Worm (Caenorhabditis elegans) whole organism, young adult: ENCODE data around the gene M163.5.

Experiments used
- B0019.2 ChIP-seq: fragments of 200-800 bp; sonication (Bioruptor generic); conservative IDR thresholded peaks from 2 replicates; pipeline ENCODE4 v1.3.6; 2022; ENCODE audit warnings: missing genetic modification reagents, missing genetic modification characterization, missing compliant biosample characterization
- B0261.1 ChIP-seq: sonication (generic microtip); optimal IDR thresholded peaks from 2 replicates; lab custom pipeline; 2016; ENCODE audit warnings: mild to moderate bottlenecking, missing genetic modification characterization, moderate library complexity, missing compliant biosample characterization
- C06A6.2 ChIP-seq: fragments of 200-800 bp; sonication (Bioruptor generic); conservative IDR thresholded peaks from 2 replicates; pipeline ENCODE4 v1.3.6; 2022; ENCODE audit warnings: missing genetic modification characterization, missing compliant biosample characterization
- F37B4.10 ChIP-seq: fragments of 200-800 bp; sonication (Bioruptor generic); IDR thresholded peaks from 2 replicates; pipeline ENCODE4 v1.3.6; 2022; ENCODE audit warnings: missing genetic modification characterization, missing compliant biosample characterization
- F39B2.1 ChIP-seq: fragments of 200-800 bp; sonication (Bioruptor generic); IDR thresholded peaks from 2 replicates; pipeline ENCODE4 v1.3.6; 2022; ENCODE audit warnings: missing genetic modification reagents, missing genetic modification characterization, missing compliant biosample characterization
- K11D2.4 ChIP-seq: fragments of 200-800 bp; sonication (Bioruptor generic); IDR thresholded peaks from 2 replicates; pipeline ENCODE4 v1.3.6; 2022; ENCODE audit warnings: missing genetic modification reagents, missing genetic modification characterization, missing compliant biosample characterization
- K12H6.12 ChIP-seq: fragments of 200-800 bp; sonication (Bioruptor generic); optimal IDR thresholded peaks from 2 replicates; lab custom pipeline; 2018; ENCODE audit warnings: mild to moderate bottlenecking, missing genetic modification characterization, missing compliant biosample characterization
- T26A5.8 ChIP-seq: sonication (generic microtip); optimal IDR thresholded peaks from 2 replicates; lab custom pipeline; 2016; ENCODE audit warnings: missing genetic modification characterization, missing compliant biosample characterization
- Y53G8AR.9 ChIP-seq: fragments of 200-800 bp; sonication (Bioruptor generic); conservative IDR thresholded peaks from 2 replicates; pipeline ENCODE4 v1.3.6; 2022; ENCODE audit warnings: missing genetic modification reagents, missing genetic modification characterization, missing compliant biosample characterization
- Y95B8A.8 ChIP-seq: fragments of 200-800 bp; sonication (Bioruptor generic); IDR thresholded peaks from 2 replicates; pipeline ENCODE4 v1.3.6; 2022; ENCODE audit warnings: missing genetic modification reagents, missing genetic modification characterization, missing compliant biosample characterization
- ama-1 ChIP-seq, 3 experiments: fragments of 150-350 bp in 1 of 3; sonication (generic microtip) in 2 of 3; optimal IDR thresholded peaks; 2 replicates each; lab custom pipeline; 2014 to 2018; ENCODE audit warnings: missing biosample characterization in 2 of 3, missing genetic modification characterization in 2 of 3, missing genetic modification reagents in 2 of 3
- aptf-3 ChIP-seq: fragments of 200-800 bp; sonication (Bioruptor generic); IDR thresholded peaks from 2 replicates; pipeline ENCODE4 v1.3.6; 2022; ENCODE audit warnings: missing genetic modification characterization, missing compliant biosample characterization
- atf-7 ChIP-seq: sonication (generic microtip); optimal IDR thresholded peaks from 2 replicates; lab custom pipeline; 2017; ENCODE audit warnings: mild to moderate bottlenecking, missing genetic modification characterization, missing compliant biosample characterization
- bed-1 ChIP-seq: fragments of 200-800 bp; sonication (Bioruptor generic); IDR thresholded peaks from 2 replicates; pipeline ENCODE4 v1.3.6; 2022; ENCODE audit warnings: missing genetic modification reagents, missing genetic modification characterization, missing compliant biosample characterization
- ccch-3 ChIP-seq: fragments of 200-800 bp; sonication (Bioruptor generic); optimal IDR thresholded peaks from 2 replicates; lab custom pipeline; 2018; ENCODE audit warnings: mild to moderate bottlenecking, missing genetic modification characterization, missing compliant biosample characterization
- cebp-1 ChIP-seq, 2 experiments: fragments of 200-800 bp in 1 of 2; sonication (Bioruptor generic) in 1 of 2; sonication (generic microtip) in 1 of 2; IDR thresholded peaks in 1 of 2; optimal IDR thresholded peaks in 1 of 2; 2 replicates each; pipeline versions ENCODE4 v1.3.6 to Lab custom; 2017 to 2022; ENCODE audit warnings: missing compliant biosample characterization in 2 of 2, missing genetic modification characterization in 2 of 2, mild to moderate bottlenecking in 1 of 2, missing genetic modification reagents in 1 of 2, moderate library complexity in 1 of 2
- ceh-27 ChIP-seq: fragments of 200-800 bp; sonication (Bioruptor generic); optimal IDR thresholded peaks from 2 replicates; lab custom pipeline; 2018; ENCODE audit warnings: mild to moderate bottlenecking, missing genetic modification characterization, moderate library complexity, missing compliant biosample characterization
- ceh-58 ChIP-seq: fragments of 200-800 bp; sonication (Bioruptor generic); IDR thresholded peaks from 2 replicates; pipeline ENCODE4 v1.3.6; 2022; ENCODE audit warnings: missing genetic modification characterization, missing compliant biosample characterization
- chd-7 ChIP-seq: sonication (generic microtip); optimal IDR thresholded peaks from 2 replicates; lab custom pipeline; 2016; ENCODE audit warnings: mild to moderate bottlenecking, missing genetic modification characterization, moderate library complexity, missing compliant biosample characterization
- dox-1 ChIP-seq: fragments of 200-800 bp; sonication (Bioruptor generic); IDR thresholded peaks from 2 replicates; pipeline ENCODE4 v1.3.6; 2022; ENCODE audit warnings: missing genetic modification reagents, missing genetic modification characterization, missing compliant biosample characterization
- dpl-1 ChIP-seq: fragments of 150-350 bp; optimal IDR thresholded peaks from 2 replicates; lab custom pipeline; 2014; ENCODE audit warnings: missing biosample characterization, missing genetic modification reagents, missing genetic modification characterization
- fkh-3 ChIP-seq: sonication (generic microtip); optimal IDR thresholded peaks from 2 replicates; lab custom pipeline; 2016; ENCODE audit warnings: mild to moderate bottlenecking, missing genetic modification characterization, missing compliant biosample characterization
- gei-17 ChIP-seq: fragments of 200-800 bp; sonication (Bioruptor generic); optimal IDR thresholded peaks from 2 replicates; lab custom pipeline; 2018; ENCODE audit warnings: mild to moderate bottlenecking, missing genetic modification characterization, missing compliant biosample characterization
- hmg-20 ChIP-seq: fragments of 200-800 bp; sonication (Bioruptor generic); IDR thresholded peaks from 2 replicates; pipeline ENCODE4 v1.3.6; 2022; ENCODE audit warnings: missing genetic modification reagents, missing genetic modification characterization, missing compliant biosample characterization
- hsf-1 ChIP-seq: fragments of 200-800 bp; sonication (Bioruptor generic); IDR thresholded peaks from 2 replicates; pipeline ENCODE4 v1.3.6; 2022; ENCODE audit warnings: missing genetic modification reagents, missing genetic modification characterization, missing compliant biosample characterization
- let-607 ChIP-seq, 2 experiments: fragments of 200-800 bp in 1 of 2; sonication (Bioruptor generic) in 1 of 2; sonication (generic microtip) in 1 of 2; optimal IDR thresholded peaks; 2 replicates each; lab custom pipeline; 2016 to 2018; ENCODE audit warnings: mild to moderate bottlenecking in 2 of 2, missing compliant biosample characterization in 2 of 2, missing genetic modification characterization in 2 of 2, moderate library complexity in 2 of 2, missing genotype in 1 of 2
- lin-26 ChIP-seq: fragments of 200-800 bp; sonication (Bioruptor generic); IDR thresholded peaks from 2 replicates; pipeline ENCODE4 v1.3.6; 2022; ENCODE audit warnings: missing genetic modification reagents, missing genetic modification characterization, missing compliant biosample characterization
- lin-40 ChIP-seq: sonication (generic microtip); optimal IDR thresholded peaks from 2 replicates; lab custom pipeline; 2016; ENCODE audit warnings: missing genetic modification characterization, mild to moderate bottlenecking, missing compliant biosample characterization, missing genotype, missing genetic modification reagents
- lin-54 ChIP-seq: fragments of 200-800 bp; sonication (Bioruptor generic); optimal IDR thresholded peaks from 2 replicates; lab custom pipeline; 2018; ENCODE audit warnings: mild to moderate bottlenecking, missing genetic modification characterization, missing compliant biosample characterization
- madf-10 ChIP-seq: sonication (generic microtip); optimal IDR thresholded peaks from 2 replicates; lab custom pipeline; 2016; ENCODE audit warnings: mild to moderate bottlenecking, missing genetic modification characterization, missing compliant biosample characterization
- madf-8 ChIP-seq: fragments of 200-800 bp; sonication (Bioruptor generic); conservative IDR thresholded peaks from 2 replicates; pipeline ENCODE4 v1.3.6; 2022; ENCODE audit warnings: missing genetic modification reagents, missing genetic modification characterization, missing compliant biosample characterization
- mes-4 ChIP-seq: sonication (generic microtip); optimal IDR thresholded peaks from 2 replicates; lab custom pipeline; 2016; ENCODE audit warnings: missing genotype, missing genetic modification characterization, missing compliant biosample characterization
- nhr-80 ChIP-seq: sonication (generic microtip); optimal IDR thresholded peaks from 2 replicates; lab custom pipeline; 2016; ENCODE audit warnings: missing genetic modification characterization, missing compliant biosample characterization
- rec-8 ChIP-seq, 2 experiments: sonication (generic microtip); optimal IDR thresholded peaks; 2 replicates each; lab custom pipeline; 2016; ENCODE audit warnings: mild to moderate bottlenecking in 2 of 2, missing genetic modification characterization in 2 of 2, missing genetic modification reagents in 2 of 2, missing genotype in 2 of 2, missing biosample characterization in 1 of 2, missing compliant biosample characterization in 1 of 2, moderate library complexity in 1 of 2
- snpc-3.4 ChIP-seq: sonication (generic microtip); optimal IDR thresholded peaks from 2 replicates; lab custom pipeline; 2017; ENCODE audit warnings: missing genetic modification characterization, mild to moderate bottlenecking, missing compliant biosample characterization, antibody characterized with exemption, moderate library complexity, missing genotype, missing genetic modification reagents
- snpc-4 ChIP-seq, 5 experiments: fragments of 150-350 bp in 1 of 5; sonication (generic microtip) in 4 of 5; optimal IDR thresholded peaks; 2 replicates each; lab custom pipeline; 2014 to 2018; ENCODE audit warnings: missing genetic modification characterization in 5 of 5, missing biosample characterization in 3 of 5, antibody characterized with exemption in 2 of 5, mild to moderate bottlenecking in 2 of 5, missing compliant biosample characterization in 2 of 5, missing genotype in 2 of 5, moderate library complexity in 2 of 5, missing genetic modification reagents in 1 of 5
- somi-1 ChIP-seq: fragments of 200-800 bp; sonication (Bioruptor generic); optimal IDR thresholded peaks from 2 replicates; lab custom pipeline; 2018; ENCODE audit warnings: mild to moderate bottlenecking, missing genetic modification characterization, missing compliant biosample characterization
- unc-62 ChIP-seq: fragments of 150-350 bp; optimal IDR thresholded peaks from 2 replicates; lab custom pipeline; 2014; ENCODE audit warnings: missing biosample characterization, missing genetic modification reagents, missing genetic modification characterization
- zfh-2 ChIP-seq: fragments of 200-800 bp; sonication (Bioruptor generic); conservative IDR thresholded peaks from 2 replicates; pipeline ENCODE4 v1.3.6; 2022; ENCODE audit warnings: missing genetic modification reagents, missing genetic modification characterization, missing compliant biosample characterization
- ztf-26 ChIP-seq: sonication (generic microtip); optimal IDR thresholded peaks from 2 replicates; lab custom pipeline; 2017; ENCODE audit warnings: missing genetic modification characterization, missing compliant biosample characterization

The M163.5 gene

ce11 chrX:14505578-14506353 is 31.9 kb downstream of the M163.5 start (continued):
- TF ChIP-seq snpc-3.4 (tag; lab: Kevin White, UChicago) (no peak), lin-26 (GFP tag; lab: Robert Waterston, UW) (peak; percentile 36; the same call in 1 of the 2 replicates), dox-1 (GFP tag; lab: Robert Waterston, UW) (peak; percentile 69), mes-4 (tag; lab: Kevin White, UChicago) (no peak), T26A5.8 (tag; lab: Kevin White, UChicago) (no peak), ccch-3 (GFP tag; lab: Kevin White, UChicago) (no peak), atf-7 (peak; percentile 7), bed-1 (GFP tag; lab: Robert Waterston, UW) (no peak), F37B4.10 (GFP tag; lab: Robert Waterston, UW) (no peak), F39B2.1 (no peak), rec-8 (tag; optimal IDR thresholded peaks at IDR 0.05; lab: Kevin White, UChicago) (no peak), snpc-4 (GFP tag; optimal IDR thresholded peaks at IDR 0.05; lab: Kevin White, UChicago) (no peak), snpc-4 (tag; optimal IDR thresholded peaks at IDR 0.05; lab: Kevin White, UChicago) (peak in 1 of 4 experiments; percentile 45)
- TF ChIP-seq, all 124 proteins: peak for 21

- TF ChIP-seq hsf-1 (GFP tag; lab: Robert Waterston, UW): no peak
- 0 out of 2 replicates have a peak, but pooled peaks have one; percentile 27 for TF ChIP-seq K11D2.4
- TF ChIP-seq lin-40 (tag; lab: Kevin White, UChicago): peak; percentile 44
- TF ChIP-seq nhr-80 (tag; lab: Kevin White, UChicago): no peak
- TF ChIP-seq somi-1 (GFP tag; lab: Kevin White, UChicago): peak; percentile 41
- peak; percentile 29 for TF ChIP-seq ceh-27 (GFP tag; lab: Kevin White, UChicago)
- no peak for TF ChIP-seq hmg-20 (GFP tag; lab: Robert Waterston, UW)
- peak; percentile 60 for TF ChIP-seq ztf-26 (tag; lab: Kevin White, UChicago)
- no peak for TF ChIP-seq gei-17
- TF ChIP-seq, all 124 proteins: peak for 5
These were observed 34.2 kb downstream of the M163.5 start for ce11 chrX:14507992-14508391.

ce11 chrX:14508823-14509259 is 35.0 kb downstream of the M163.5 start:
- no peak for TF ChIP-seq B0019.2 (GFP tag; lab: Robert Waterston, UW)
- peak; percentile 20 for TF ChIP-seq lin-40 (tag; lab: Kevin White, UChicago)
- TF ChIP-seq Y53G8AR.9 (GFP tag; lab: Robert Waterston, UW): no peak
- TF ChIP-seq let-607 (tag; optimal IDR thresholded peaks at IDR 0.05; lab: Kevin White, UChicago): no peak
- TF ChIP-seq zfh-2 (GFP tag; lab: Robert Waterston, UW): 0 out of 2 replicates have a peak, but pooled peaks have one; percentile 18
- no peak for TF ChIP-seq ceh-27 (GFP tag; lab: Kevin White, UChicago)
- no peak for TF ChIP-seq ztf-26 (tag; lab: Kevin White, UChicago)
- no peak for TF ChIP-seq cebp-1 (GFP tag; IDR thresholded peaks at IDR 0.05; lab: Robert Waterston, UW)
- TF ChIP-seq cebp-1 (tag; optimal IDR thresholded peaks at IDR 0.05; lab: Kevin White, UChicago): peak; percentile 45
- peak; percentile 15 for TF ChIP-seq nhr-80 (tag; lab: Kevin White, UChicago)
- peak; percentile 39 for TF ChIP-seq somi-1 (GFP tag; lab: Kevin White, UChicago)

- TF ChIP-seq lin-54 (GFP tag; lab: Kevin White, UChicago) (no peak), mes-4 (tag; lab: Kevin White, UChicago) (no peak), fkh-3 (tag; lab: Kevin White, UChicago) (no peak), ceh-58 (no peak), madf-8 (GFP tag; lab: Robert Waterston, UW) (no peak), C06A6.2 (GFP tag; lab: Robert Waterston, UW) (no peak), K12H6.12 (no peak), unc-62 (GFP tag; lab: Kevin White, UChicago) (no peak), Y95B8A.8 (GFP tag; lab: Robert Waterston, UW) (no peak), ccch-3 (GFP tag; lab: Kevin White, UChicago) (no peak), ama-1 (optimal IDR thresholded peaks at IDR 0.05; lab: Kevin White, UChicago) (no peak), ama-1 (GFP tag; optimal IDR thresholded peaks at IDR 0.05; lab: Kevin White, UChicago) (no peak), madf-10 (no peak), aptf-3 (GFP tag; lab: Robert Waterston, UW) (no peak), chd-7 (tag; lab: Kevin White, UChicago) (no peak), dpl-1 (GFP tag; lab: Kevin White, UChicago) (no peak), B0261.1 (tag; lab: Kevin White, UChicago) (no peak)
These were observed 36.5 kb downstream of the M163.5 start for ce11 chrX:14510358-14510757.
